Fruit fly (Drosophila melanogaster): Measurements from ENCODE around the gene sog.

The sog gene

DNA sequence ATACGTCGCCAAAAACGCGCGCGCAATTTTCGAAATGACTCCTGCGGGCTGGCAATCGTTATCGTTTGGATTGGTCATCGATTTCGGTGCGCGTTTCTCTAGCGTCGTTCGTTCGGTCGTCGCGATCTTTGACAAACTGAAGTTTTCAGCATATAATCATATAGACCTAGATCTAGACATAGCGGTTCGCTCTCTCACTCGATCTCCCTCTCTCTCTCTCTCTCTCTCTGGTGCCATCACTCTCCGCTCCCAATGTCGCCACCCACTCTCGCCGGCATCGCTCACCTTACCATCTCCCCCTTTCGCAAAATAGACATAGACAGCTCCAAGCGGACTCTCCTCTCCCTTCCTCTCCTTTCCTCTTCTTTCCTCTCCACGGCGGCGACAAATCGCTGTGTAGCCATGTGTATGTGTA, at the start of gene sog:
Gene sog (minus strand): TSS at position 122 of the 415 bp plus-strand sequence.
- no peak for TF ChIP-seq noc (tag; optimal IDR thresholded peaks at IDR 0.05)

DNA sequence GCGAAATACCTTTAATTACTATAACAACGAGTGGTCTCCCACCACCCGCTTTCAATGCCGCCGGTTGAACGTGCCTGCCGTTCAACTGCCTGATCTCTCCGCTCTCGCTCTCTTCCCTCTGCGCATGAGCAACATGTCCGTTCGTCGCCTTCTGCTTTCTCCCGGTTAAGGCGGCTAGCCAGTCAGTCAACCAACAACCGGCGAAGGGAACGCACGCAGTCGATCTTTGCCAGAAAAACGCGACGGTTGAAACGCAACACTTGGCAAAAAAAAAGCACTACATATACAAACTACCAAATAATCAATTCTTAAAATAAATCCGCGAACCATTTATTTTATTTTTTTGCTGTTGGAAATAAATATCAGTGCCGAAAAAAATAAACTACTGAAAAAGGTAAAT, 42.1 kb upstream of the sog start, which contains the start of gene CG12708:
Gene CG12708 (plus strand): TSS at position 183 of the 400 bp plus-strand sequence.
- no peak for TF ChIP-seq noc (tag; optimal IDR thresholded peaks at IDR 0.05)

DNA sequence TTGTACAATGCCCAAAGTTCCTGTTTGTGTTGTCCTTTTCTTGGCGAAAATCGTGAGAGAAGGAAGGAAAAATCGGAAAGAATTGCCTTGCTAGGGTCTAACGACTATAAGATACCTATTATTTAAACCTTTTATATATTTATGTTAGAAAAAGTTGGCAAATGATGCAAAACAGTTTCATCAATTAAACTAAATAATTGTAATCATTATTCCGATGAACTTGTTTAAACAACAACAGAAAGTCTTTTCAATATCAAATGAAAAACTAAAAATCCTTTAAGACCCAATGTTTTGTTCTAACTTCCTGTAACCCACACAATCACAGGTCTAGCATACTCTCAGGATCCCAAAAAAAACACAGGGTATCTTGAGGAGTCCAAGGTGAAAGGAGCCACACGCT, 41.1 kb upstream of the sog start:
- TF ChIP-seq noc (tag; optimal IDR thresholded peaks at IDR 0.05), result no peak

DNA sequence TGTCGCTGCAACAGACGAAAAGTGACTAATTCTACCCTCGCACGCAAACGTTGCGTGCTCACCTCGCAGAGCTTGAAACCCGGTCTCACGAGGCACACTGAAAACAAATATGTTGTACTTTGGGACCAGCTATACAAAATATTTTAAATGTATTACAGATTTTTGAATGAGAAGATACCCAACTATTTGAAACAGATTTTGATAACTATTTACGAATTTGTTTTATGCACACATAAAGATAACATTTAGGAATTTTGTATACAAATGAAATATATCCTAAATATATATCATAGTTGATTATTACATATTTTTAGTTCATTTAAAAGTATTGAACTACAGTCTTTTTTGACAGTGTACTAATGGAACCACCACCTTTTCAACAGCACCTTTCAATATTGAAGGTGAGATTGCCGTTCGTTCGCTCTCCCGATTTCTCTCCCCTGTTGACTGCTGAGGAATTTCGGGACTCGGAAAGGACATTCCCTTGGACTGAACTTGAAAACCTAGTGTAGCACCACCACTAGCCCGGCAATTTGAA, 37.9 kb upstream of the sog start, which contains the start of gene CG15646:
Gene CG15646 (minus strand): TSS at position 4 of the 538 bp plus-strand sequence.
- TF ChIP-seq noc (tag; optimal IDR thresholded peaks at IDR 0.05), result no peak

DNA sequence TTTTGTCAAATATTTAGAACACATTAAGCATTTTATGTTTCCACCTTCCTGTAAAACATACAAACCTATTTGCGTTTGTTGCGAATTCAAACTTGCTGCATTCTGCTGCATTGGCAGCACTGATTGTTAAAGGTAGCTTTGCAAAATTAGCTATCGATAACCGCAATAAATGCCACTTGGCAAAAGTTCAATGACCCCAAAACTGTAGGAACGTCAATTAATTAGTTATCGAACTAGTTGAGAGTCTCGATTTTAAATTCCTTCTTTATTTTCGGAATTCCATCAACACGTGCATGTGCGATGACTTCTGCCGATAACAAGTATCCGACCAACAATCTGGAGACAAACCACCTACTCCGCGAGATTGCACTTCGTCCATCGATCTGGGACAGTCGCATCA, 29.1 kb upstream of the sog start, which contains the start of gene CG8119:
Gene CG8119 (plus strand): TSS at position 301 of the 400 bp plus-strand sequence.
- TF ChIP-seq noc (tag; optimal IDR thresholded peaks at IDR 0.05), result no peak

DNA sequence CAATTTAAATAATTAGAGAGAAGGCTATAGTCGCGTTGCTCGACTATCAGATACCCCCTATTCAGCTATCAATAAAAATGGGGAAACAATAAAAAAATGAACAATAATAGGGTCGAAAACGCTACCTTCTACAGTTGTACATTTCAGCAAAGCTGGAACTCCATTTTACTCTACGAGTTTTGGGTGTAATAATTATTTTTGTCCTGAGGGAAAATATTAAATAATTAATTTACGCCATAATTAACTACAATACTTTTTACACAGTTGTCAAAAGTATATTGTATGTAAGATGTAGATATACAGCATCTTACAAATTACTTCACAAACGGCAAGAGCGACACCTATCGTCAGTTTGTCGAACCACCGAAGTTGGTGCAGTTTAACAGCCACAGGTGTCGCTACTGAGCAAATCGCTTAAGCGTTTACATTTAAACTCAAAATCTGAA, 20.2 kb upstream of the sog start:
- TF ChIP-seq noc (tag; optimal IDR thresholded peaks at IDR 0.05), result no peak

DNA sequence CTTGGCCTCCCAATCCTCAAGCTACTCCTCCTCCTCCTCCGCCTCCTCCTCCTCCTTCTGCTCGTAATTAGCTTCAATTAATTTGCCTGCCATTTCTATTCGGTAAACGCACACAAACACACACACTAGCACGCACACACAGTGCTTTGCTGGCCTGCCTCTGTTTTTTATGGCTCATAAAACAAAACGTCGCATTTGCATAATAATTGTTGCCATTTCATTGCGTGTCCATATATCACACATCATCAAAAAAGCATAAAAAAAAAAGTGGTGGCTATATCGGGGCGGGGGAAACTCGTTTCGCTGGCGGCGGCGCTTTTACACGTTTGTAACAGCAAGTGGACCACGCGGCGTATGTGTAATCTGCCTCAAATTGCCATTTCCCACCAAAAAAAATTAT, 18.3 kb upstream of the sog start:
- TF ChIP-seq noc (tag; optimal IDR thresholded peaks at IDR 0.05), result no peak

DNA sequence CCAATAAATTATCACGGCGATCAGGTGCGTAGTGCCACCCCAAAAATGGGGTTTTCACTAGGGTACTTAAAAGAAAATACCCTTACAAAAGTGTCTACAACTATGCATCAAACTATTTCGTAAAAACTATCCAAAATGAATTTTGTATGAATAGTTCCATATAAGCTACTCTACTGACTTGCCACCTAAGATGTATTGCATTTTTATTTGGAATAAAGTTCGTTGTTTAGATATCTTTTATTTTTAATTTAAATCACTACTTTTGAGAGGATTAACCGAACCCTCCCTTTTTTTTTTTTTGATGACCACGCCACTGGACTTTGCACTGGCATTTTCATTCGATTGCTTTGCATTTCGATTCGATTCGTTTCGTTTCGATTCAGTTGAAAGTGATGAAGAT, 16.3 kb upstream of the sog start:
- TF ChIP-seq noc (tag; optimal IDR thresholded peaks at IDR 0.05), result no peak

DNA sequence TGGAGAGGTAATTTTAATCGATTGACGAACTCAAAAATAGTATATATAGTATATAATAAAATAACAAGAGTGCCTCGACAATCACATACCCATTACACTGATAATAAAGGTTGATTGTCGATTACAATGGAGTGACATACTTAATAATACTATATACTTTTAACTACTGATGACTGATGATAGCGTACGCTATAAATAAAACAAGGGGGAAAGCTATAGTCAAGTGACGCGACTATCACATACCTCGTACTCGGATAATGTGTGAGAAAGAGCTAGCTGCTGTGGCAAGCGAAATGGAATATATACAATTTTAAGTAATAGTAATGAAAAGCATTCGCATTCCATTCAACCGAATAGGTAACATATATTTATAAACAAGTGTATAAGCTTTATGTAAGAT, 14.9 kb upstream of the sog start:
- no peak for TF ChIP-seq noc (tag; optimal IDR thresholded peaks at IDR 0.05)

DNA sequence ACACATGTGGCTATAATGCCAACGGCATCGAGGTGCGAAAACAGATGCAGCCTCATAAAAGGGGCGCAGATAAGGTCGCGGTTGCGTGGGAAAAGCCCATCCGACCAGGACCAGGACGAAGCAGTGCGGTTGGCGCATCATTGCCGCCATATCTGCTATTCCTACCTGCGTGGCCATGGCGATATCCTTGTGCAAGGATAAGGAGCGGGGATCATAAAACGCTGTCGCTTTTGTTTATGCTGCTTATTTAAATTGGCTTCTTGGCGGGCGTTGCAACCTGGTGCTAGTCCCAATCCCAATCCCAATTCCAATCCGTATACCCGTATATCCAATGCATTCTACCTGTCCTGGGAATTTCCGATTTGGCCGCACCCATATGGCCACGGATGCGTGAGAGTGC, 13.6 kb upstream of the sog start:
- no peak for TF ChIP-seq noc (tag; optimal IDR thresholded peaks at IDR 0.05)

DNA sequence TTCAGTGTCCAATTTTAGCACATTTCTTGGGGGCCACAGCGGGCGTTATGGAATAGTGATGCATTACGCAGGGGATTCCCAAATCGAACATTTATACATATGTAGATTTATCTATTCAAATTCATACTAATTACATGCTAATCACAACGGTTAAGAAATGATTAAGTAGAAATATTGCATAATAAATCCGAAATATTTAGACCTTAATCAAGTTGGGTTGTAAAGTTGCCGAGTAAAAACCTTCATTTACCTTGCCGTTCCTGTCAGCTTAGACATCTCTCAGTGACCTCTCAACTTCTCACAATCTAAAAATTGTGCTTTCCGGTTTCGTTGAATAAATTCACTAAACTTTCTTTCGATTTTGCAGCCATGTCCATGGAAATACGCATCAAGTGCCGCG, 10.7 kb upstream of the sog start, which contains the start of gene CG8117:
Gene CG8117 (plus strand): TSS at position 301 of the 400 bp plus-strand sequence.
- no peak for TF ChIP-seq noc (tag; optimal IDR thresholded peaks at IDR 0.05)

DNA sequence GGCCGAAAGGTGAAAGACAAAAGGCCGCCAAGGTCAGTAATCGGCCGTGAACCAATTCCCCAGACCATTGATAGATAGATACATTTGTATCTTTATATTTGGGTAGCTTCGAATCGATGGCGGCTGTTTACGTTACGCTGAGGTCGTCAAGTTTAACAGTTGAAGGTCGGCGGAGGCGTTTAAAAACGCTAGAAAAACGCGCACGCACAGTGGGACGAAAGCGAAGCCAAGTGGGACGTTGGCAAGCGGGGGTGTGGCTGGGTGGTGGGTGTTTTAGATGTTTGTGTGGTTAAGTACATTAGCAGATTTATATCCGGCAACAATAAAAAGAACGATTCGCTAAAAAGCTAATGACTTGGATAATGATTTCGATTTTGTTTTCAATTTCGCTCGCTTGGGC, 10.0 kb upstream of the sog start:
- TF ChIP-seq noc (tag; optimal IDR thresholded peaks at IDR 0.05), result no peak

DNA sequence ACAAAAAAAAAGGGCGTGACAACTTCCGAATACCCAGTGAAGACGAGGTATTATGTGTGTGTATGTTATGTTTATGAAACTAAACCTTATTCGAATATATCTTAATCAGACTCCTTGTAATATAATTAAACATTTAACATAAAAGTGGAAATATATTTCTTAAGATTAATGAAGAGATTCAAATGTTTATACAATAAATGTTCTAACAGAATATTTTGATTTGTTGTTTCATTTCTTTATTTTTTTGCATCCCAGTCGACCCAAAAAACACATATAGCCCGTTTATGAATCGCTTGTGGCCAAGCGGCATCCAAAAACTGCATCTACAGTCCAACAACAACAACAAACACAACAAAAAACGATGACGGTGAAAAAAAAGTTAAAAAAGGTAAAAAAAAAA, 8.8 kb upstream of the sog start:
- TF ChIP-seq noc (tag; optimal IDR thresholded peaks at IDR 0.05), result no peak

DNA sequence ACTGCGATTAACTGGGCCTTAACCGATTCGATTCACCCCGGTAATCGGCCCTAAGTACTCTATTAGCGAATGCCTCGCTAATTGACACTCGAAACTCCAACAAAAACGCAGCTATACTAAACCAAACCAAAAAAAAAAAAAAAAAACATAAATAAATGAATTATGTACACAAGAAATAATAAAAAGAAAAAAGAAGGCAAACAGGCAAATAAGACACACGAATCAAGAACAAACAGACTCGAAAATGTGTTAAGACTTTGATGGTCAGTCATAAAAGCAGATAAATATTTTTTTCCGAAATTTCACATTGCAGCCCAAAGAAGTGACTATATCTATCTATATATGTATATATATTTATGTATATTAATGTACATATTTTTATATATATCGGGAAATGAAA, 6.7 kb upstream of the sog start:
- TF ChIP-seq noc (tag; optimal IDR thresholded peaks at IDR 0.05), result no peak

DNA sequence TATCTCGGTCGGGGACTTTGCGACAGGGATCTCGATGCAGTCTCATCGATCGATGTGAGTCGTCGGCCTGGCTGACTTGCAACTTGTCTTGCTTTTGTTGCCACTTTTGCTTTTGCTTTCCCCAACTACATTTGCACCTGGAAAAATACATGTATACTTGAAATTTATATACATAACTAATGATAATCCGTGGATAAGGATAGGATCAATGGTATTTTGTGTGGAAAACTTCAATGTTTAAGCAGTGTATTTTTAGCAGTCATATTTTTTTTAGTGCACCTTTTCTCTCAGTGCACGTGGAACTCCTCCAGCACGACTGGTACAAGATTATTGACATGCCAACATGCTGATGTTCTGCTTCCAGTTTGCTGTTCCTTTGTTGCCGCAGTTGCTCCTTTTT, 5.8 kb upstream of the sog start:
- TF ChIP-seq noc (tag; optimal IDR thresholded peaks at IDR 0.05), result no peak

DNA sequence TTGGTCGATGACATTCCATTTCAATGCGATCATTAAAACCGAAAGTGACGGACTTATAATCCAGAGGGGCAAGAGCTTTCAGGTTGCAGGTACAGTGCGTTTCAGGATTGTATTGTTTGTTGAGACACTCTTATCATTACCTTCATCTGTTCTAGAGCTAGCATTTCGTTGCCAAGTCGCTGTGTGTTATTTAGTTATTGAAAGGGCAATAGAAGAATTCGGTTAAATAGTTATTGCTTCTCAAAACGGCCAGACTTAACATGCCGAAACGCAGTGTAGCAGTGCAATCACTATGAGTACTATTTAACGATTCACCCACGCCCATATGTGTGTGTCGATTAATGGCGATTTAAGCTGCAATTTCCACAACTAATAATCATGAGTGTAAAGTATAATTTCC, 565 bp downstream of the sog start:
- no peak for TF ChIP-seq noc (tag; optimal IDR thresholded peaks at IDR 0.05)

DNA sequence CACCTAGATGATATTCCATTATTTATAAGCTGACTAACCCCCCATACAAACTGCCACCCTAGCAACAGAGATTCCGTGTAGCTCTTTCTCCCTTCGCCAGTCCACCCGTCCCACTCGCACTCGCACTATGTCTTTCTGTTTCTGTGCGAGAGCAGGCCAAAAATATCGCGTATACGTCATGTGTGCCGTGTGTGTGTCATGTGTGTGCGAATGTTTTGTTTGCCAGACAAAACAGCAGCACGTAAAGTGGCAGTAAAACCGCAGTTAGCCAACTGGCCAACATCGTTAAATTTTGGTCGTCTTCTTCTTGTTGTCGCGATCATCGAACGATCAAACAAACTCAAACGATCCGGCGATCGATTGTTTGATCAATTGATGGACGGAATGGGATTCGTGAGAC, 1.8 kb downstream of the sog start:
- TF ChIP-seq noc (tag; optimal IDR thresholded peaks at IDR 0.05), result no peak

DNA sequence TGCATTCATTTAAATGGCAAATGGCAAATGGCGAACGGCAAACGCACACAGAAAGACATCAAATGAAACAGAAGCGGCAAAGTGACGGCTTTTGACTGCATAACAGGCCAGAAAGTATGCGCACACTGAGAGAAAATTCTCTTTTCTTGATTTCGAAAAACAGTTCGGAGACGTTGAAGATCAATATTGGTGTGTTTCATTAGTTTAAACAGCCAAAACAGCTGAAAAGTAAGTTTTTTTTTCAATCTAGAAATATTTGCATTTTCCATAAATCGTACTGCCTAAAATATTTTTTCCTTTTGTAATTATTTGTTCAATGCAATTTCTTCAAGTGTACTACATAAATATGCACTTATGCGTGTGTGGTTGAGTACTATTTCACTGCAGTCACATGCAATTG, 2.4 kb downstream of the sog start:
- no peak for TF ChIP-seq noc (tag; optimal IDR thresholded peaks at IDR 0.05)
